Worm (Caenorhabditis elegans) whole organism, L4 larva: Measurements from ENCODE around the gene C39D10.8.

Experiments used
- F44E2.7 ChIP-seq: fragments of 200-800 bp; sonication (Bioruptor generic); IDR thresholded peaks from 2 replicates; pipeline ENCODE4 v2.1.2; 2022; ENCODE audit warnings: missing genetic modification characterization, missing compliant biosample characterization
- R02D3.7 ChIP-seq: fragments of 150-350 bp; sonication (generic microtip); optimal IDR thresholded peaks from 3 replicates; lab custom pipeline; 2014; ENCODE audit warnings: missing biosample characterization, missing genetic modification characterization
- Y75B8A.6 ChIP-seq: fragments of 200-800 bp; sonication (Bioruptor generic); IDR thresholded peaks from 2 replicates; pipeline ENCODE4 v1.3.6; 2022; ENCODE audit warnings: missing genetic modification reagents, missing genetic modification characterization, missing compliant biosample characterization
- ZK337.2 ChIP-seq: fragments of 200-800 bp; sonication (Bioruptor generic); IDR thresholded peaks from 2 replicates; pipeline ENCODE4 v1.3.6; 2022; ENCODE audit warnings: missing genetic modification reagents, missing genetic modification characterization, missing compliant biosample characterization
- ZK546.5 ChIP-seq, 2 experiments: sonication (generic microtip); optimal IDR thresholded peaks; 2 replicates each; lab custom pipeline; 2017; ENCODE audit warnings: missing biosample characterization in 2 of 2, missing genetic modification characterization in 2 of 2
- ama-1 ChIP-seq: fragments of 150-350 bp; optimal IDR thresholded peaks from 2 replicates; lab custom pipeline; 2014; ENCODE audit warnings: inconsistent platforms, mixed read lengths
- ceh-32 ChIP-seq: sonication (generic microtip); optimal IDR thresholded peaks from 2 replicates; lab custom pipeline; 2016; ENCODE audit warnings: mild to moderate bottlenecking, missing genetic modification characterization, missing compliant biosample characterization; ENCODE audit not compliant: poor library complexity
- ceh-44 ChIP-seq: fragments of 200-800 bp; sonication (Bioruptor generic); IDR thresholded peaks from 2 replicates; pipeline ENCODE4 v1.3.6; 2022; ENCODE audit warnings: missing genetic modification reagents, missing genetic modification characterization, missing compliant biosample characterization
- cey-2 ChIP-seq: sonication (generic microtip); optimal IDR thresholded peaks from 3 replicates; lab custom pipeline; 2017; ENCODE audit warnings: missing genetic modification characterization, mild to moderate bottlenecking, missing compliant biosample characterization, antibody characterized with exemption, borderline replicate concordance; ENCODE audit not compliant: insufficient read depth
- daf-16 ChIP-seq, 3 experiments: sonication (generic microtip); optimal IDR thresholded peaks; 2 replicates each; lab custom pipeline; 2016 to 2017; ENCODE audit warnings: missing genetic modification characterization in 3 of 3, missing genetic modification reagents in 3 of 3, mild to moderate bottlenecking in 2 of 3, missing compliant biosample characterization in 2 of 3, missing biosample characterization in 1 of 3, moderate library complexity in 1 of 3
- dpl-1 ChIP-seq: fragments of 150-350 bp; optimal IDR thresholded peaks from 2 replicates; lab custom pipeline; 2014; ENCODE audit warnings: missing biosample characterization, missing genetic modification reagents, missing genetic modification characterization
- dve-1 ChIP-seq: sonication (generic microtip); optimal IDR thresholded peaks from 2 replicates; lab custom pipeline; 2017; ENCODE audit warnings: antibody characterized with exemption, mild to moderate bottlenecking, missing genetic modification characterization, missing compliant biosample characterization; ENCODE audit not compliant: insufficient read depth
- gei-8 ChIP-seq: fragments of 200-800 bp; sonication (Bioruptor generic); optimal IDR thresholded peaks from 2 replicates; lab custom pipeline; 2018; ENCODE audit warnings: mild to moderate bottlenecking, missing genetic modification characterization, missing compliant biosample characterization
- hlh-11 ChIP-seq: fragments of 200-800 bp; sonication (Bioruptor generic); optimal IDR thresholded peaks from 2 replicates; lab custom pipeline; 2018; ENCODE audit warnings: mild to moderate bottlenecking, missing genetic modification characterization, missing compliant biosample characterization
- hlh-30 ChIP-seq: sonication (generic microtip); optimal IDR thresholded peaks from 2 replicates; lab custom pipeline; 2017; ENCODE audit warnings: antibody characterized with exemption, mild to moderate bottlenecking, missing genetic modification characterization, missing compliant biosample characterization; ENCODE audit not compliant: insufficient read depth
- lin-15B ChIP-seq: fragments of 150-350 bp; sonication (generic microtip); optimal IDR thresholded peaks from 3 replicates; lab custom pipeline; 2014; ENCODE audit warnings: missing biosample characterization, missing genetic modification characterization
- lir-3 ChIP-seq: sonication (generic microtip); optimal IDR thresholded peaks from 2 replicates; lab custom pipeline; 2016; ENCODE audit warnings: mild to moderate bottlenecking, missing genetic modification characterization, missing compliant biosample characterization
- lsy-2 ChIP-seq, 2 experiments: fragments of 150-350 bp in 1 of 2; sonication (generic microtip) in 1 of 2; optimal IDR thresholded peaks; 2 replicates each; lab custom pipeline; 2014 to 2017; ENCODE audit warnings: missing biosample characterization in 2 of 2, missing genetic modification characterization in 2 of 2
- nhr-11 ChIP-seq: fragments of 150-350 bp; optimal IDR thresholded peaks from 2 replicates; lab custom pipeline; 2014; ENCODE audit warnings: missing biosample characterization, missing genetic modification characterization
- nhr-237 ChIP-seq: sonication (generic microtip); optimal IDR thresholded peaks from 2 replicates; lab custom pipeline; 2017; ENCODE audit warnings: missing biosample characterization, missing genetic modification characterization
- nhr-28 ChIP-seq: fragments of 150-350 bp; optimal IDR thresholded peaks from 2 replicates; lab custom pipeline; 2014; ENCODE audit warnings: missing biosample characterization, missing genetic modification characterization
- nhr-41 ChIP-seq: fragments of 200-800 bp; sonication (Bioruptor generic); IDR thresholded peaks from 2 replicates; pipeline ENCODE4 v1.3.6; 2022; ENCODE audit warnings: missing genetic modification reagents, missing genetic modification characterization, missing compliant biosample characterization
- nhr-42 ChIP-seq: fragments of 200-800 bp; sonication (Bioruptor generic); IDR thresholded peaks from 2 replicates; pipeline ENCODE4 v1.3.6; 2022; ENCODE audit warnings: missing genetic modification characterization, missing compliant biosample characterization
- nhr-6 ChIP-seq: fragments of 150-350 bp; optimal IDR thresholded peaks from 2 replicates; lab custom pipeline; 2014; ENCODE audit warnings: missing biosample characterization, missing genetic modification characterization
- php-3 ChIP-seq: fragments of 200-800 bp; sonication (Bioruptor generic); IDR thresholded peaks from 2 replicates; pipeline ENCODE4 v1.3.6; 2022; ENCODE audit warnings: missing genetic modification reagents, missing genetic modification characterization, missing compliant biosample characterization
- pqm-1 ChIP-seq: sonication (generic microtip); optimal IDR thresholded peaks from 2 replicates; lab custom pipeline; 2017; ENCODE audit warnings: missing biosample characterization, missing genetic modification characterization
- saeg-2 ChIP-seq: fragments of 200-800 bp; sonication (Bioruptor generic); IDR thresholded peaks from 2 replicates; pipeline ENCODE4 v1.3.6; 2022; ENCODE audit warnings: missing genetic modification reagents, missing genetic modification characterization, missing compliant biosample characterization
- skn-1 ChIP-seq: fragments of 150-350 bp; optimal IDR thresholded peaks from 2 replicates; lab custom pipeline; 2014; ENCODE audit warnings: missing biosample characterization, missing genetic modification characterization
- unc-62 ChIP-seq, 3 experiments: fragments of 150-350 bp in 1 of 3; sonication (generic microtip); optimal IDR thresholded peaks in 2 of 3; peaks in 1 of 3; 1 replicate in 1 of 3; 2 replicates in 2 of 3; lab custom pipeline; 2014 to 2017; ENCODE audit warnings: missing biosample characterization in 3 of 3, missing genetic modification characterization in 3 of 3, missing genetic modification reagents in 3 of 3, missing genotype in 1 of 3
- zfp-2 ChIP-seq: sonication (generic microtip); optimal IDR thresholded peaks from 2 replicates; lab custom pipeline; 2016; ENCODE audit warnings: mild to moderate bottlenecking, missing genetic modification characterization, missing compliant biosample characterization
- zip-2 ChIP-seq: fragments of 150-350 bp; optimal IDR thresholded peaks from 2 replicates; lab custom pipeline; 2014; ENCODE audit warnings: missing biosample characterization, missing genetic modification characterization

Gene C39D10.8

ce11 chrX:7906430-7907014, 25.8 kb upstream of the C39D10.8 start, which contains the start of gene C39D10.1 (continued):
- TF ChIP-seq lin-15B (tag; lab: Kevin White, UChicago) (no peak), lsy-2 (tag; optimal IDR thresholded peaks at IDR 0.05; lab: Kevin White, UChicago) (no peak), ZK546.5 (tag; optimal IDR thresholded peaks at IDR 0.05; lab: Kevin White, UChicago) (no peak), zfp-2 (tag; lab: Kevin White, UChicago) (no peak), ceh-32 (tag; lab: Kevin White, UChicago) (no peak), nhr-28 (tag; lab: Kevin White, UChicago) (peak; percentile 12), nhr-42 (GFP tag; lab: Robert Waterston, UW) (no peak), dve-1 (tag; lab: Kevin White, UChicago) (no peak), lir-3 (tag; lab: Kevin White, UChicago) (no peak), skn-1 (tag; lab: Kevin White, UChicago) (no peak), ZK337.2 (GFP tag; lab: Robert Waterston, UW) (peak; percentile 35; the same call in 1 of the 2 replicates), zip-2 (tag; lab: Kevin White, UChicago) (peak; percentile 53), F44E2.7 (GFP tag; lab: Robert Waterston, UW) (no peak), daf-16 (GFP tag; optimal IDR thresholded peaks at IDR 0.05; lab: Kevin White, UChicago) (peak; percentile 22 to 68), daf-16 (tag; optimal IDR thresholded peaks at IDR 0.05; lab: Kevin White, UChicago) (no peak), R02D3.7 (tag; lab: Kevin White, UChicago) (no peak), ceh-44 (GFP tag; lab: Robert Waterston, UW) (peak; percentile 40; the same call in 1 of the 2 replicates), gei-8 (GFP tag; lab: Kevin White, UChicago) (no peak)

ce11 chrX:7902976-7903375, 22.2 kb upstream of the C39D10.8 start, which contains the start of gene C39D10.11:
Gene C39D10.11 (plus strand): TSS chrX:7903276.
- TF ChIP-seq Y75B8A.6: no peak
- TF ChIP-seq daf-16 (GFP tag; optimal IDR thresholded peaks at IDR 0.05; lab: Kevin White, UChicago): no peak
- peak; percentile 23 for TF ChIP-seq daf-16 (tag; optimal IDR thresholded peaks at IDR 0.05; lab: Kevin White, UChicago)

- peak; percentile 34 for TF ChIP-seq hlh-30
- peak; percentile 86 for TF ChIP-seq nhr-28 (tag; lab: Kevin White, UChicago)
- TF ChIP-seq php-3 (GFP tag; lab: Robert Waterston, UW): 0 out of 2 replicates have a peak, but pooled peaks have one; percentile 12
- peak; percentile 64 for TF ChIP-seq pqm-1 (tag; lab: Kevin White, UChicago)
- TF ChIP-seq Y75B8A.6: no peak
- TF ChIP-seq hlh-11 (tag; lab: Kevin White, UChicago): peak; percentile 46
- no peak for TF ChIP-seq daf-16 (GFP tag; optimal IDR thresholded peaks at IDR 0.05; lab: Kevin White, UChicago)
- peak; percentile 45 for TF ChIP-seq daf-16 (tag; optimal IDR thresholded peaks at IDR 0.05; lab: Kevin White, UChicago)
- no peak for TF ChIP-seq dpl-1
Measured at ce11 chrX:7901840-7902239, 21.1 kb upstream of the C39D10.8 start.

- TF ChIP-seq ama-1 (lab: Kevin White, UChicago) (no peak), nhr-41 (GFP tag; lab: Robert Waterston, UW) (no peak), unc-62 (GFP tag; optimal IDR thresholded peaks at IDR 0.05 in 1 of 2; lab: Kevin White, UChicago) (no peak), unc-62 (tag; optimal IDR thresholded peaks at IDR 0.05; lab: Kevin White, UChicago) (no peak), cey-2 (no peak), lin-15B (tag; lab: Kevin White, UChicago) (no peak), nhr-6 (tag; lab: Kevin White, UChicago) (no peak), R02D3.7 (tag; lab: Kevin White, UChicago) (no peak), saeg-2 (GFP tag; lab: Robert Waterston, UW) (no peak), nhr-237 (tag; lab: Kevin White, UChicago) (no peak), nhr-11 (tag; lab: Kevin White, UChicago) (no peak)
- TF ChIP-seq, all 104 proteins: peak for 0
Measured at ce11 chrX:7900180-7900579, 19.4 kb upstream of the C39D10.8 start.
